Fruit fly (Drosophila melanogaster): Measurements from ENCODE around the gene CG42327.

CG42327 gene

DNA sequence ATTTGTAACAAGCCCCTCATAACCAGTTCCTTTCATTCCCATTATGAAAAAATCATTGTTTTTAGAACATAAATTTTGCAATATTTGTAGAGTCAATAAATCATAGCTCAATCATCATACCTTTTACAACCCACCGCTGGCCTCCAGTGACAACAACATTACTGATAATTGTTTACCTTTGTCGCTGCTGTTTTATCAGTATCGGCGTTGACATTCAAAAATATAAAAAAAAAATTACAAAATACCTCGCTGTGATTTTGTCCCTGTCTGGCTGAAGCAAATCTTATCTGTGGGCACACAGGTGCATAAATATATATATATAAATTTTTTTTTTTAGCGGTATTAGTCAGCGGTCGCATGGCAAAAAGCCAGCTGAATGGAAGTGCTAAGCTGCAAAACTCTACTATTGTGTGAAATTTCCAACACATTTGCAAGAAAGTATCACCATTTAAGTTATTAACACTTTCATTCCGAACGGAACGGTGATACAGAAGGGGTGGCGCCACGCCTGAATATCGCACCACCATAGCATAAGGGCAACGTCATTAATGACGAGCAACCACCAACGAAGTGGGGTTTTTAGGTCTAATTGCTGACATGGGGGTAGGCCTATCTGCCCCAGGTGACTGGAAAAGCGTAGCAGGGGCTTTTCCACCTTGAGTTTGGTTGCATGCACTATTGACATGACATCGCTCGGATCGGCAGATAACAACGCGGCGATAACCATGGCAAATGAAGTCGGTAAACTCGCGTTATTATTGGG is 10.2 kb downstream of the CG42327 start (continued):
- TF ChIP-seq Stat92E (GFP tag; optimal IDR thresholded peaks at IDR 0.05) (no peak), gro (GFP tag; optimal IDR thresholded peaks at IDR 0.05) (no peak), salm (tag; optimal IDR thresholded peaks at IDR 0.05) (no peak), Atf6 (GFP tag; IDR thresholded peaks at IDR 0.05) (no peak), Doc2 (GFP tag; IDR thresholded peaks at IDR 0.05) (no peak), pho (GFP tag; optimal IDR thresholded peaks at IDR 0.05) (no peak), slou (GFP tag; optimal IDR thresholded peaks at IDR 0.05) (no peak), CG16863 (GFP tag; optimal IDR thresholded peaks at IDR 0.05) (no peak), pb (GFP tag; optimal IDR thresholded peaks at IDR 0.05) (no peak), CG1233 (GFP tag; optimal IDR thresholded peaks at IDR 0.05) (no peak), Sry-β (GFP tag; optimal IDR thresholded peaks at IDR 0.05) (no peak), cwo (GFP tag; optimal IDR thresholded peaks at IDR 0.05) (no peak), CG6175 (GFP tag; IDR thresholded peaks at IDR 0.05) (0 out of 3 replicates have a peak, but pooled peaks have one; percentile 10), Blimp-1 (GFP tag; optimal IDR thresholded peaks at IDR 0.05) (no peak), D (optimal IDR thresholded peaks at IDR 0.05) (no peak), D (GFP tag; optimal IDR thresholded peaks at IDR 0.05) (no peak), stwl (tag; optimal IDR thresholded peaks at IDR 0.05) (no peak), BEAF-32 (GFP tag; optimal IDR thresholded peaks at IDR 0.05) (no peak), GATAe (GFP tag; conservative IDR thresholded peaks at IDR 0.05) (peak; percentile 78), CG13775 (GFP tag; optimal IDR thresholded peaks at IDR 0.05) (no peak), CG7963 (GFP tag; IDR thresholded peaks at IDR 0.05; ENCODE audit: partially characterized antibody) (no peak), CG13296 (GFP tag; optimal IDR thresholded peaks at IDR 0.05) (peak; percentile 75), CG7786 (GFP tag; optimal IDR thresholded peaks at IDR 0.05) (no peak), CG9817 (tag; optimal IDR thresholded peaks at IDR 0.05) (no peak), z (GFP tag; IDR thresholded peaks at IDR 0.05) (no peak), Hr51 (GFP tag; optimal IDR thresholded peaks at IDR 0.05) (no peak), CG17328 (GFP tag; IDR thresholded peaks at IDR 0.05) (no peak), Trl (optimal IDR thresholded peaks at IDR 0.05) (no peak), Trl (GFP tag; optimal IDR thresholded peaks at IDR 0.05) (no peak), prd (optimal IDR thresholded peaks at IDR 0.05) (no peak), prd (GFP tag; IDR thresholded peaks at IDR 0.05) (no peak), esg (GFP tag; conservative IDR thresholded peaks at IDR 0.05) (no peak), C15 (GFP tag; IDR thresholded peaks at IDR 0.05) (no peak), ap (GFP tag; IDR thresholded peaks at IDR 0.05) (no peak), sna (GFP tag; IDR thresholded peaks at IDR 0.05; ENCODE audit: partially characterized antibody) (no peak), mld (GFP tag; IDR thresholded peaks at IDR 0.05; ENCODE audit: partially characterized antibody) (no peak), CG12299 (tag; optimal IDR thresholded peaks at IDR 0.05) (no peak), CG17186 (GFP tag; optimal IDR thresholded peaks at IDR 0.05) (no peak), Hmr (GFP tag; optimal IDR thresholded peaks at IDR 0.05) (peak; percentile 43), CG13424 (tag; optimal IDR thresholded peaks at IDR 0.05) (no peak), seq (GFP tag; IDR thresholded peaks at IDR 0.05) (0 out of 2 replicates have a peak, but pooled peaks have one; percentile 10), cato (GFP tag; optimal IDR thresholded peaks at IDR 0.05; ENCODE audit: borderline replicate concordance) (no peak), chinmo (GFP tag; IDR thresholded peaks at IDR 0.05; ENCODE audit: partially characterized antibody) (no peak), ssp (GFP tag; IDR thresholded peaks at IDR 0.05) (no peak), maf-S (GFP tag; optimal IDR thresholded peaks at IDR 0.05) (no peak), CG31441 (GFP tag; IDR thresholded peaks at IDR 0.05) (no peak), pum (GFP tag; optimal IDR thresholded peaks at IDR 0.05) (no peak), CG42726 (GFP tag; IDR thresholded peaks at IDR 0.05; ENCODE audit: partially characterized antibody) (no peak), gfzf (GFP tag; optimal IDR thresholded peaks at IDR 0.05) (no peak), inv (GFP tag; IDR thresholded peaks at IDR 0.05; ENCODE audit: partially characterized antibody) (no peak)
